Worm (Caenorhabditis elegans): ENCODE data around the gene ZK666.4.

The ZK666.4 gene

DNA sequence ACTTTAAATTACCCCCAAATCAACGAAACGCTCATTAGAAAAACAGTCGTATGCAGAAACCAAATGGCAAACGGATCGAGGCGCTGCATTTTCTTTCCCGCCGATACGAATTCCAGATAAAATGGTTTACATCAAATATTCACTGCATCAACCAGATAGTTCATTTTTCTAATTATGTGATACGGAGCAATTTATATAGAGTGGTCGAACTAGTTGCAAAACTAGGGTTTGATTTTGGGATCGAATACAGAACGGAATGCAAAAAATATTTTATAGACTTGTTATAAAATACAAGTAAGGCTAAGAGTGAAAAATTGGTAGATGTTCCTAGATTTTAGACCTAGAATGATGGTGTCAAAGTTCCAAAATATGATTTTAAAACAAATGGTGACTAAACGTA lies 42.8 kb downstream of the ZK666.4 start:
- TF ChIP-seq R02D3.7 (tag; optimal IDR thresholded peaks at IDR 0.05) (no peak), nhr-237 (tag; optimal IDR thresholded peaks at IDR 0.05) (no peak), gmeb-1 (tag; optimal IDR thresholded peaks at IDR 0.05) (no peak), ztf-1 (GFP tag; conservative IDR thresholded peaks at IDR 0.05) (no peak)

DNA sequence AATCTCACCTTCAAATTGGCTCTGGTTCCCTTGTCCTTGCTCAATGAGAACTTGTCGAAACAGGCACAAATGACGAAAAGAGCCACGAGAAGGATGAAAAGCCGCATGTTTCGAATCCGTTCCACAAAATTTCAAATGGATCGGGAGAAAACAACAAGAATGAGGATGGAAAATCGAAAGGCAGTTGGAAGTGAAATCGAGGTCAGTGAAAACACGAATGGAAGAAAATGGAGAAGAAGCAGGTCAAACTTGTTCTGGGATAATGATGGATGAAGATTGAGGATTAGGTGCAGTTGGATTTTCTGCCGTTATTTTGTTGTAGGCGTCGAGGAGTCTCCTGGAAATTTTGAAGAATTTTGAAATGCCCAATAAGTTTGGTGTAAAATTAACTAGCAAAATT lies 46.0 kb downstream of the ZK666.4 start:
- TF ChIP-seq Y55F3AM.14 (GFP tag; optimal IDR thresholded peaks at IDR 0.05), result no peak
- TF ChIP-seq blmp-1 (tag; optimal IDR thresholded peaks at IDR 0.05; ENCODE audit: insufficient read depth), result peak; percentile 57
- TF ChIP-seq nhr-237 (tag; optimal IDR thresholded peaks at IDR 0.05), result no peak
- no peak for TF ChIP-seq nhr-6 (tag; optimal IDR thresholded peaks at IDR 0.05)
- no peak for TF ChIP-seq sma-3 (GFP tag; optimal IDR thresholded peaks at IDR 0.05)

- no peak for TF ChIP-seq skn-1 (tag; optimal IDR thresholded peaks at IDR 0.05)
Observed at ce11 chrII:10523583-10523982, 46.5 kb downstream of the ZK666.4 start, which contains the start of gene F59B10.5. Gene F59B10.5 (minus strand): TSS chrII:10523683.

- no peak for TF ChIP-seq egl-27 (tag; optimal IDR thresholded peaks at IDR 0.05)
- TF ChIP-seq ztf-4 (tag; optimal IDR thresholded peaks at IDR 0.05), result no peak
- TF ChIP-seq mbf-1 (tag; optimal IDR thresholded peaks at IDR 0.05), result no peak
- TF ChIP-seq ztf-11 (tag; optimal IDR thresholded peaks at IDR 0.05), result no peak
- TF ChIP-seq Y55F3AM.14 (GFP tag; optimal IDR thresholded peaks at IDR 0.05), result no peak
- TF ChIP-seq aly-2 (tag; optimal IDR thresholded peaks at IDR 0.05), result no peak
- TF ChIP-seq nhr-129 (tag; optimal IDR thresholded peaks at IDR 0.05), result no peak
- TF ChIP-seq ceh-82 (tag; optimal IDR thresholded peaks at IDR 0.05), result no peak
Observed at ce11 chrII:10524374-10524773, 47.3 kb downstream of the ZK666.4 start, which contains the start of gene F59B10.6. Gene F59B10.6 (minus strand): TSS chrII:10524474.

ce11 chrII:10525134-10525533 lies 48.1 kb downstream of the ZK666.4 start:
- TF ChIP-seq mdl-1 (tag; optimal IDR thresholded peaks at IDR 0.05) (no peak), nhr-25 (tag; optimal IDR thresholded peaks at IDR 0.05) (peak; percentile 23), ztf-1 (GFP tag; conservative IDR thresholded peaks at IDR 0.05) (no peak), unc-55 (GFP tag; optimal IDR thresholded peaks at IDR 0.05) (no peak), ztf-4 (tag; optimal IDR thresholded peaks at IDR 0.05) (no peak), crh-2 (tag; optimal IDR thresholded peaks at IDR 0.05) (peak; percentile 17), sem-4 (tag; optimal IDR thresholded peaks at IDR 0.05) (no peak), nhr-6 (tag; optimal IDR thresholded peaks at IDR 0.05) (no peak), fos-1 (tag; optimal IDR thresholded peaks at IDR 0.05) (no peak), sma-3 (GFP tag; optimal IDR thresholded peaks at IDR 0.05) (no peak), unc-62 (GFP tag; optimal IDR thresholded peaks at IDR 0.05) (no peak), nhr-23 (tag; optimal IDR thresholded peaks at IDR 0.05) (no peak), unc-39 (tag; optimal IDR thresholded peaks at IDR 0.05) (no peak), sma-9 (GFP tag; optimal IDR thresholded peaks at IDR 0.05) (no peak), sma-9 (tag; optimal IDR thresholded peaks at IDR 0.05) (no peak), R02D3.7 (tag; optimal IDR thresholded peaks at IDR 0.05) (no peak), dmd-4 (tag; optimal IDR thresholded peaks at IDR 0.05) (no peak)
